Worm (Caenorhabditis elegans) whole organism, young adult: ENCODE results near the gene skr-8.
A peak's percentile ranks its signal among the peaks of the same experiment; 100 is the strongest.

Experiments used
- B0035.1 ChIP-seq: sonication (generic microtip); optimal IDR thresholded peaks from 2 replicates; lab custom pipeline; 2016; ENCODE audit warnings: missing genetic modification characterization, mild to moderate bottlenecking, missing compliant biosample characterization, missing genotype, missing genetic modification reagents
- C17E4.6 ChIP-seq: fragments of 200-800 bp; sonication (Bioruptor generic); IDR thresholded peaks from 2 replicates; pipeline ENCODE4 v1.3.6; 2022; ENCODE audit warnings: missing genetic modification reagents, missing genetic modification characterization, missing compliant biosample characterization
- F22D6.2 ChIP-seq: sonication (generic microtip); optimal IDR thresholded peaks from 2 replicates; lab custom pipeline; 2016; ENCODE audit warnings: mild to moderate bottlenecking, missing genetic modification characterization, missing compliant biosample characterization
- F23B12.7 ChIP-seq: sonication (generic microtip); optimal IDR thresholded peaks from 2 replicates; lab custom pipeline; 2017; ENCODE audit warnings: missing genetic modification characterization, mild to moderate bottlenecking, missing compliant biosample characterization, antibody characterized with exemption, moderate library complexity; ENCODE audit not compliant: insufficient read depth
- F33H1.4 ChIP-seq: fragments of 200-800 bp; sonication (Bioruptor generic); IDR thresholded peaks from 2 replicates; pipeline ENCODE4 v1.3.6; 2022; ENCODE audit warnings: missing genetic modification reagents, missing genetic modification characterization, missing compliant biosample characterization
- F49E8.2 ChIP-seq: sonication (generic microtip); optimal IDR thresholded peaks from 3 replicates; lab custom pipeline; 2017; ENCODE audit warnings: missing genetic modification characterization, mild to moderate bottlenecking, missing compliant biosample characterization, antibody characterized with exemption, moderate library complexity; ENCODE audit not compliant: insufficient read depth
- K11D2.4 ChIP-seq: fragments of 200-800 bp; sonication (Bioruptor generic); IDR thresholded peaks from 2 replicates; pipeline ENCODE4 v1.3.6; 2022; ENCODE audit warnings: missing genetic modification reagents, missing genetic modification characterization, missing compliant biosample characterization
- T07F8.4 ChIP-seq: sonication (generic microtip); optimal IDR thresholded peaks from 2 replicates; lab custom pipeline; 2016; ENCODE audit warnings: mild to moderate bottlenecking, missing genetic modification characterization, moderate library complexity, missing compliant biosample characterization
- T26A5.8 ChIP-seq: sonication (generic microtip); optimal IDR thresholded peaks from 2 replicates; lab custom pipeline; 2016; ENCODE audit warnings: missing genetic modification characterization, missing compliant biosample characterization
- Y53F4B.3 ChIP-seq: fragments of 200-800 bp; sonication (Bioruptor generic); IDR thresholded peaks from 2 replicates; pipeline ENCODE4 v1.3.6; 2022; ENCODE audit warnings: missing genetic modification reagents, missing genetic modification characterization, missing compliant biosample characterization
- Y56A3A.18 ChIP-seq: fragments of 200-800 bp; sonication (Bioruptor generic); IDR thresholded peaks from 2 replicates; pipeline ENCODE4 v1.3.6; 2022; ENCODE audit warnings: missing genetic modification reagents, missing genetic modification characterization, missing compliant biosample characterization
- ZK185.1 ChIP-seq: sonication (generic microtip); optimal IDR thresholded peaks from 2 replicates; lab custom pipeline; 2016; ENCODE audit warnings: mild to moderate bottlenecking, missing genetic modification characterization, missing compliant biosample characterization; ENCODE audit not compliant: poor library complexity, severe bottlenecking
- aptf-3 ChIP-seq: fragments of 200-800 bp; sonication (Bioruptor generic); IDR thresholded peaks from 2 replicates; pipeline ENCODE4 v1.3.6; 2022; ENCODE audit warnings: missing genetic modification characterization, missing compliant biosample characterization
- athp-1 ChIP-seq: sonication (generic microtip); optimal IDR thresholded peaks from 2 replicates; lab custom pipeline; 2017; ENCODE audit warnings: mild to moderate bottlenecking, missing genetic modification characterization, missing compliant biosample characterization
- attf-6 ChIP-seq: fragments of 200-800 bp; sonication (Bioruptor generic); IDR thresholded peaks from 2 replicates; pipeline ENCODE4 v1.3.6; 2022; ENCODE audit warnings: missing genetic modification reagents, missing genetic modification characterization, missing compliant biosample characterization
- ccch-3 ChIP-seq: fragments of 200-800 bp; sonication (Bioruptor generic); optimal IDR thresholded peaks from 2 replicates; lab custom pipeline; 2018; ENCODE audit warnings: mild to moderate bottlenecking, missing genetic modification characterization, missing compliant biosample characterization
- die-1 ChIP-seq: sonication (generic microtip); optimal IDR thresholded peaks from 2 replicates; lab custom pipeline; 2016; ENCODE audit warnings: missing genotype, mild to moderate bottlenecking, missing genetic modification characterization, missing compliant biosample characterization
- dox-1 ChIP-seq: fragments of 200-800 bp; sonication (Bioruptor generic); IDR thresholded peaks from 2 replicates; pipeline ENCODE4 v1.3.6; 2022; ENCODE audit warnings: missing genetic modification reagents, missing genetic modification characterization, missing compliant biosample characterization
- dpl-1 ChIP-seq: fragments of 150-350 bp; optimal IDR thresholded peaks from 2 replicates; lab custom pipeline; 2014; ENCODE audit warnings: missing biosample characterization, missing genetic modification reagents, missing genetic modification characterization
- egrh-3 ChIP-seq: fragments of 200-800 bp; sonication (Bioruptor generic); IDR thresholded peaks from 2 replicates; pipeline ENCODE4 v1.3.6; 2022; ENCODE audit warnings: missing genetic modification reagents, missing genetic modification characterization, missing compliant biosample characterization
- ets-4 ChIP-seq: fragments of 200-800 bp; sonication (Bioruptor generic); optimal IDR thresholded peaks from 2 replicates; lab custom pipeline; 2018; ENCODE audit warnings: mild to moderate bottlenecking, missing genetic modification characterization, missing compliant biosample characterization
- gei-17 ChIP-seq: fragments of 200-800 bp; sonication (Bioruptor generic); optimal IDR thresholded peaks from 2 replicates; lab custom pipeline; 2018; ENCODE audit warnings: mild to moderate bottlenecking, missing genetic modification characterization, missing compliant biosample characterization
- hlh-26 ChIP-seq: fragments of 200-800 bp; sonication (Bioruptor generic); conservative IDR thresholded peaks from 2 replicates; pipeline ENCODE4 v1.3.6; 2022; ENCODE audit warnings: missing genetic modification reagents, missing genetic modification characterization, missing compliant biosample characterization
- hmg-1.2 ChIP-seq: fragments of 200-800 bp; sonication (Bioruptor generic); IDR thresholded peaks from 2 replicates; pipeline ENCODE4 v1.3.6; 2022; ENCODE audit warnings: missing genetic modification reagents, missing genetic modification characterization, missing compliant biosample characterization
- hmg-20 ChIP-seq: fragments of 200-800 bp; sonication (Bioruptor generic); IDR thresholded peaks from 2 replicates; pipeline ENCODE4 v1.3.6; 2022; ENCODE audit warnings: missing genetic modification reagents, missing genetic modification characterization, missing compliant biosample characterization
- hrde-1 ChIP-seq: sonication (generic microtip); optimal IDR thresholded peaks from 2 replicates; lab custom pipeline; 2016; ENCODE audit warnings: missing genetic modification characterization, mild to moderate bottlenecking, missing compliant biosample characterization, moderate library complexity, missing genotype, missing genetic modification reagents, borderline replicate concordance
- hsf-1 ChIP-seq: fragments of 200-800 bp; sonication (Bioruptor generic); IDR thresholded peaks from 2 replicates; pipeline ENCODE4 v1.3.6; 2022; ENCODE audit warnings: missing genetic modification reagents, missing genetic modification characterization, missing compliant biosample characterization
- lin-26 ChIP-seq: fragments of 200-800 bp; sonication (Bioruptor generic); IDR thresholded peaks from 2 replicates; pipeline ENCODE4 v1.3.6; 2022; ENCODE audit warnings: missing genetic modification reagents, missing genetic modification characterization, missing compliant biosample characterization
- lin-35 ChIP-seq, 3 experiments: fragments of 150-350 bp in 2 of 3; sonication (generic microtip) in 1 of 3; optimal IDR thresholded peaks; 2 replicates each; lab custom pipeline; 2014 to 2018; ENCODE audit warnings: missing biosample characterization in 3 of 3, missing genetic modification characterization in 3 of 3, missing genetic modification reagents in 3 of 3
- lsy-27 ChIP-seq: sonication (generic microtip); optimal IDR thresholded peaks from 2 replicates; lab custom pipeline; 2017; ENCODE audit warnings: missing genetic modification characterization, mild to moderate bottlenecking, missing compliant biosample characterization, antibody characterized with exemption, missing genotype, borderline replicate concordance; ENCODE audit not compliant: insufficient read depth
- madf-10 ChIP-seq: sonication (generic microtip); optimal IDR thresholded peaks from 2 replicates; lab custom pipeline; 2016; ENCODE audit warnings: mild to moderate bottlenecking, missing genetic modification characterization, missing compliant biosample characterization
- madf-8 ChIP-seq: fragments of 200-800 bp; sonication (Bioruptor generic); conservative IDR thresholded peaks from 2 replicates; pipeline ENCODE4 v1.3.6; 2022; ENCODE audit warnings: missing genetic modification reagents, missing genetic modification characterization, missing compliant biosample characterization
- mcd-1 ChIP-seq: fragments of 200-800 bp; sonication (Bioruptor generic); IDR thresholded peaks from 2 replicates; pipeline ENCODE4 v1.3.6; 2022; ENCODE audit warnings: missing genetic modification reagents, missing genetic modification characterization, missing compliant biosample characterization
- mel-28 ChIP-seq: sonication (generic microtip); optimal IDR thresholded peaks from 2 replicates; lab custom pipeline; 2016; ENCODE audit warnings: borderline replicate concordance, mild to moderate bottlenecking, missing genetic modification characterization, missing compliant biosample characterization
- nhr-179 ChIP-seq: sonication (generic microtip); optimal IDR thresholded peaks from 2 replicates; lab custom pipeline; 2016; ENCODE audit warnings: mild to moderate bottlenecking, missing genetic modification characterization, missing compliant biosample characterization
- rec-8 ChIP-seq, 2 experiments: sonication (generic microtip); optimal IDR thresholded peaks; 2 replicates each; lab custom pipeline; 2016; ENCODE audit warnings: mild to moderate bottlenecking in 2 of 2, missing genetic modification characterization in 2 of 2, missing genetic modification reagents in 2 of 2, missing genotype in 2 of 2, missing biosample characterization in 1 of 2, missing compliant biosample characterization in 1 of 2, moderate library complexity in 1 of 2
- snpc-1.1 ChIP-seq: sonication (generic microtip); optimal IDR thresholded peaks from 2 replicates; lab custom pipeline; 2017; ENCODE audit warnings: missing genetic modification characterization, mild to moderate bottlenecking, missing compliant biosample characterization, antibody characterized with exemption, moderate library complexity, missing genotype, missing genetic modification reagents; ENCODE audit not compliant: insufficient read depth
- snpc-1.3 ChIP-seq: sonication (generic microtip); optimal IDR thresholded peaks from 2 replicates; lab custom pipeline; 2017; ENCODE audit warnings: missing genetic modification characterization, mild to moderate bottlenecking, missing compliant biosample characterization, antibody characterized with exemption, moderate library complexity, missing genotype, missing genetic modification reagents; ENCODE audit not compliant: insufficient read depth
- snpc-4 ChIP-seq, 5 experiments: fragments of 150-350 bp in 1 of 5; sonication (generic microtip) in 4 of 5; optimal IDR thresholded peaks; 2 replicates each; lab custom pipeline; 2014 to 2018; ENCODE audit warnings: missing genetic modification characterization in 5 of 5, missing biosample characterization in 3 of 5, antibody characterized with exemption in 2 of 5, mild to moderate bottlenecking in 2 of 5, missing compliant biosample characterization in 2 of 5, missing genotype in 2 of 5, moderate library complexity in 2 of 5, missing genetic modification reagents in 1 of 5
- somi-1 ChIP-seq: fragments of 200-800 bp; sonication (Bioruptor generic); optimal IDR thresholded peaks from 2 replicates; lab custom pipeline; 2018; ENCODE audit warnings: mild to moderate bottlenecking, missing genetic modification characterization, missing compliant biosample characterization
- xnd-1 ChIP-seq: sonication (generic microtip); optimal IDR thresholded peaks from 2 replicates; lab custom pipeline; 2016; ENCODE audit warnings: missing genotype, missing genetic modification reagents, missing genetic modification characterization, missing compliant biosample characterization
- zfh-2 ChIP-seq: fragments of 200-800 bp; sonication (Bioruptor generic); conservative IDR thresholded peaks from 2 replicates; pipeline ENCODE4 v1.3.6; 2022; ENCODE audit warnings: missing genetic modification reagents, missing genetic modification characterization, missing compliant biosample characterization
- zim-3 ChIP-seq: sonication (generic microtip); optimal IDR thresholded peaks from 2 replicates; lab custom pipeline; 2017; ENCODE audit warnings: mild to moderate bottlenecking, missing genetic modification characterization, moderate library complexity, missing compliant biosample characterization
- ztf-28 ChIP-seq: fragments of 200-800 bp; sonication (Bioruptor generic); IDR thresholded peaks from 2 replicates; pipeline ENCODE4 v1.3.6; 2022; ENCODE audit warnings: missing genetic modification reagents, missing genetic modification characterization, missing compliant biosample characterization

Gene skr-8

DNA sequence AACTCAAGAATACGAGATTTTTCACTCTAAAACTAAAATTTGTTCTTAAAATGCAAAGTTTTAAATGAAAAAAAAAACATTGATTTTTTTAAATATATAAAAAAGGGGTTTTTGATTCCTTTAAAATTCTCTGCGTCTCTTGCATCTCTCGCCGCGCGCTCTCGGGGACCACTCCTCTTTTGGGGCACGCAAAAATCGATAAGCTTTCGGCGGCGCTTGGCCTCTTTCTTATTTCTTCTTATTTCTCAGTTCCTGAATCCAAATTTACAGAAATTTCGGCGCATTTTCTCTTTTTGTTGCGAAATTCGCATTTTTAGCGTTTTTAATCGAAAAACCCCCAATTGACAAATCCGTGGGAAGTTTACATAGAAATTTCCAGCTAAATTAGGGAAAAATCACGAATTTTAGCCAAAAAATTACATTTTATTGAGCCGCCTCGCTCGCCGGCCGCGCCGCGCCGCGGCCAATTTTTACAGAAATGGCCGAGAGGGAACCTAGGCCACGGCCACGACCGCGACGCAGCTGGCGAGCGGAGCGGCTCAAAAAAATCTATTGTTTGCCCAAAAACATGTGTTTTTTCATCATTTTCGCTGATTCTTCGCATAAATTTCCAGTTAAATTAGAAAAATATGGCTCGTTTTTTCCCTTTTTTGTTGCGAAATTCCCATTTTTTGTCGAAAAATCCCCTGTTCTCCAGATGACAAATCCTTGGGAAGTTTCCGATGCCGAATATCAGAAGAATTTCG, 46.5 kb downstream of the skr-8 start, which contains the start of gene itsn-1:
itsn-1 (plus strand) TSS at position 696 of the 746 bp plus-strand sequence.
- TF ChIP-seq F23B12.7: no peak
- no peak for TF ChIP-seq xnd-1 (tag; lab: Kevin White, UChicago)
- no peak for TF ChIP-seq lsy-27 (tag; lab: Kevin White, UChicago)
- TF ChIP-seq dpl-1 (GFP tag; lab: Kevin White, UChicago): no peak
- TF ChIP-seq somi-1: no peak
- no peak for TF ChIP-seq gei-17 (GFP tag; lab: Kevin White, UChicago)
- 0 out of 2 replicates have a peak, but pooled peaks have one; percentile 31 for TF ChIP-seq mcd-1 (GFP tag; lab: Robert Waterston, UW)
- TF ChIP-seq snpc-1.1 (tag; lab: Kevin White, UChicago): no peak
- no peak for TF ChIP-seq snpc-1.3
- peak; percentile 62; the same call in 1 of the 2 replicates for TF ChIP-seq attf-6 (GFP tag; lab: Robert Waterston, UW)
- TF ChIP-seq zim-3 (tag; lab: Kevin White, UChicago): no peak
- TF ChIP-seq ets-4: no peak
- no peak for TF ChIP-seq aptf-3
- no peak for TF ChIP-seq hlh-26 (GFP tag; lab: Robert Waterston, UW)
- no peak for TF ChIP-seq mel-28 (tag; lab: Kevin White, UChicago)
- peak; percentile 83; the same call in 1 of the 2 replicates for TF ChIP-seq egrh-3 (GFP tag; lab: Robert Waterston, UW)
- TF ChIP-seq F33H1.4 (GFP tag; lab: Robert Waterston, UW): 0 out of 2 replicates have a peak, but pooled peaks have one; percentile 16
- TF ChIP-seq lin-35 (GFP tag; optimal IDR thresholded peaks at IDR 0.05; lab: Kevin White, UChicago): no peak
- TF ChIP-seq ccch-3 (GFP tag; lab: Kevin White, UChicago): no peak
- TF ChIP-seq hmg-1.2: no peak
- TF ChIP-seq madf-8 (GFP tag; lab: Robert Waterston, UW): no peak
- no peak for TF ChIP-seq K11D2.4 (GFP tag; lab: Robert Waterston, UW)
- TF ChIP-seq hrde-1 (tag; lab: Kevin White, UChicago): no peak
- peak; percentile 7 for TF ChIP-seq F49E8.2 (tag; lab: Kevin White, UChicago)
- no peak for TF ChIP-seq ZK185.1
- TF ChIP-seq T26A5.8: no peak
- TF ChIP-seq Y53F4B.3 (GFP tag; lab: Robert Waterston, UW): no peak
- TF ChIP-seq hsf-1 (GFP tag; lab: Robert Waterston, UW): no peak
- TF ChIP-seq dox-1 (GFP tag; lab: Robert Waterston, UW): peak; percentile 46; the same call in 1 of the 2 replicates
- TF ChIP-seq B0035.1 (tag; lab: Kevin White, UChicago): no peak
- 0 out of 2 replicates have a peak, but pooled peaks have one; percentile 5 for TF ChIP-seq ztf-28
- no peak for TF ChIP-seq F22D6.2 (tag; lab: Kevin White, UChicago)
- TF ChIP-seq madf-10 (tag; lab: Kevin White, UChicago): no peak
- TF ChIP-seq C17E4.6 (GFP tag; lab: Robert Waterston, UW): peak; percentile 6; the same call in 1 of the 2 replicates
- TF ChIP-seq rec-8 (tag; optimal IDR thresholded peaks at IDR 0.05; lab: Kevin White, UChicago): peak in 1 of 2 experiments; percentile 8
- no peak for TF ChIP-seq snpc-4 (GFP tag; optimal IDR thresholded peaks at IDR 0.05; lab: Kevin White, UChicago)
- TF ChIP-seq snpc-4 (tag; optimal IDR thresholded peaks at IDR 0.05; lab: Kevin White, UChicago): peak in 1 of 4 experiments; percentile 57
- TF ChIP-seq T07F8.4 (tag; lab: Kevin White, UChicago): no peak
- no peak for TF ChIP-seq athp-1
- TF ChIP-seq die-1 (tag; lab: Kevin White, UChicago): no peak
- TF ChIP-seq Y56A3A.18 (GFP tag; lab: Robert Waterston, UW): no peak
- no peak for TF ChIP-seq hmg-20 (GFP tag; lab: Robert Waterston, UW)
- TF ChIP-seq nhr-179 (tag; lab: Kevin White, UChicago): no peak
- TF ChIP-seq zfh-2 (GFP tag; lab: Robert Waterston, UW): peak; percentile 70; the same call in 1 of the 2 replicates
- no peak for TF ChIP-seq lin-26 (GFP tag; lab: Robert Waterston, UW)
